Fruit fly (Drosophila melanogaster): Measurements from ENCODE around the gene CG6707.
A peak's percentile ranks its signal among the peaks of the same experiment; 100 is the strongest.

The CG6707 gene

dm6 chr3L:9855784-9856426 is 42.5 kb downstream of the CG6707 start (continued):
- TF ChIP-seq achi (GFP tag; optimal IDR thresholded peaks at IDR 0.05): peak; percentile 92
- peak; percentile 94 for TF ChIP-seq Ets21C (GFP tag; optimal IDR thresholded peaks at IDR 0.05)
- TF ChIP-seq eg (GFP tag; IDR thresholded peaks at IDR 0.05): peak; percentile 97
- peak; percentile 96 for TF ChIP-seq CG32006 (GFP tag; optimal IDR thresholded peaks at IDR 0.05)
- TF ChIP-seq CG8119 (GFP tag; IDR thresholded peaks at IDR 0.05): peak; percentile 97
- TF ChIP-seq svp (GFP tag): peak; percentile 99
- peak; percentile 77 to 90 for TF ChIP-seq salr (GFP tag; optimal IDR thresholded peaks at IDR 0.05)
- peak; percentile 88 for TF ChIP-seq CG4318 (GFP tag; optimal IDR thresholded peaks at IDR 0.05)
- TF ChIP-seq CG10631 (GFP tag; optimal IDR thresholded peaks at IDR 0.05): peak; percentile 92
- peak; percentile 99 for TF ChIP-seq Eip78C (GFP tag)
- TF ChIP-seq CG8632 (GFP tag; optimal IDR thresholded peaks at IDR 0.05): peak; percentile 85
- peak; percentile 93 for TF ChIP-seq CG8319 (GFP tag; optimal IDR thresholded peaks at IDR 0.05)
- TF ChIP-seq fd85E (GFP tag; optimal IDR thresholded peaks at IDR 0.05): peak; percentile 86
- TF ChIP-seq Met (GFP tag; optimal IDR thresholded peaks at IDR 0.05): peak; percentile 96
- peak; percentile 96 for TF ChIP-seq Hr39 (GFP tag; optimal IDR thresholded peaks at IDR 0.05)
- TF ChIP-seq ss (GFP tag; optimal IDR thresholded peaks at IDR 0.05): peak; percentile 79 to 89

dm6 chr3L:9854583-9855519 is 43.5 kb downstream of the CG6707 start, which contains the start of gene RasGAP1:
Gene RasGAP1, minus strand, starts transcription at chr3L:9855285.
- TF ChIP-seq Eip78C (GFP tag) (peak; percentile 61), CG15336 (GFP tag; IDR thresholded peaks at IDR 0.05) (0 out of 2 replicates have a peak, but pooled peaks have one; percentile 8), Lpt (GFP tag; optimal IDR thresholded peaks at IDR 0.05) (no peak), spab (GFP tag; optimal IDR thresholded peaks at IDR 0.05) (no peak), Ets21C (GFP tag; optimal IDR thresholded peaks at IDR 0.05) (no peak), CG8319 (GFP tag; optimal IDR thresholded peaks at IDR 0.05) (no peak), Hr4 (GFP tag; optimal IDR thresholded peaks at IDR 0.05) (no peak), Sox102F (GFP tag; optimal IDR thresholded peaks at IDR 0.05) (no peak), CG6276 (GFP tag; optimal IDR thresholded peaks at IDR 0.05) (peak; percentile 84), fd59A (GFP tag; optimal IDR thresholded peaks at IDR 0.05) (no peak), lz (GFP tag; optimal IDR thresholded peaks at IDR 0.05) (peak; percentile 17), ss (GFP tag; optimal IDR thresholded peaks at IDR 0.05) (no peak), dsx (GFP tag; optimal IDR thresholded peaks at IDR 0.05; ENCODE audit: poor library complexity, severe bottlenecking) (no peak), topi (GFP tag; optimal IDR thresholded peaks at IDR 0.05) (no peak), CG1621 (tag; optimal IDR thresholded peaks at IDR 0.05) (no peak), achi (GFP tag; optimal IDR thresholded peaks at IDR 0.05) (no peak), Smox (GFP tag; optimal IDR thresholded peaks at IDR 0.05) (no peak), net (GFP tag; optimal IDR thresholded peaks at IDR 0.05) (no peak), fkh (GFP tag; optimal IDR thresholded peaks at IDR 0.05) (peak; percentile 79), Hr38 (GFP tag; optimal IDR thresholded peaks at IDR 0.05) (no peak), CG4318 (GFP tag; optimal IDR thresholded peaks at IDR 0.05) (no peak), CG16779 (tag; optimal IDR thresholded peaks at IDR 0.05) (no peak), svp (GFP tag) (peak; percentile 50), Sox14 (GFP tag; optimal IDR thresholded peaks at IDR 0.05) (peak; percentile 25), eg (GFP tag; IDR thresholded peaks at IDR 0.05) (0 out of 3 replicates have a peak, but pooled peaks have one; percentile 10), CG6854 (GFP tag; optimal IDR thresholded peaks at IDR 0.05) (peak; percentile 17), CG8632 (GFP tag; optimal IDR thresholded peaks at IDR 0.05) (no peak), CG3919 (GFP tag; optimal IDR thresholded peaks at IDR 0.05) (no peak), Blimp-1 (GFP tag; optimal IDR thresholded peaks at IDR 0.05) (peak; percentile 67), CG11294 (GFP tag; IDR thresholded peaks at IDR 0.05) (no peak), CG34406 (GFP tag; optimal IDR thresholded peaks at IDR 0.05) (no peak), CG10631 (GFP tag; optimal IDR thresholded peaks at IDR 0.05) (no peak), Sox15 (GFP tag; optimal IDR thresholded peaks at IDR 0.05) (no peak), pdm3 (GFP tag; optimal IDR thresholded peaks at IDR 0.05) (no peak), vri (GFP tag; optimal IDR thresholded peaks at IDR 0.05) (no peak), CG7368 (GFP tag; optimal IDR thresholded peaks at IDR 0.05) (no peak), CG6792 (GFP tag; optimal IDR thresholded peaks at IDR 0.05) (no peak), CG9139 (GFP tag; optimal IDR thresholded peaks at IDR 0.05) (no peak), CG6808 (GFP tag; optimal IDR thresholded peaks at IDR 0.05) (no peak), CG31627 (GFP tag; optimal IDR thresholded peaks at IDR 0.05) (peak; percentile 11)
